Fruit fly (Drosophila melanogaster) whole organism, adult: ENCODE data around the gene CG43072.

ENCODE experiments used
- CG11617 ChIP-seq: fragments of 200-800 bp; sonication (Bioruptor generic); optimal IDR thresholded peaks from 2 replicates; lab custom pipeline; 2017; ENCODE audit warnings: mild to moderate bottlenecking, missing biosample characterization, missing genetic modification reagents, missing genetic modification characterization
- CG12768 ChIP-seq: fragments of 200-800 bp; sonication (Bioruptor generic); optimal IDR thresholded peaks from 2 replicates; lab custom pipeline; 2017; ENCODE audit warnings: missing biosample characterization, missing genetic modification characterization, mild to moderate bottlenecking, moderate library complexity, missing genetic modification reagents
- CG14711 ChIP-seq: fragments of 200-800 bp; sonication (Bioruptor generic); optimal IDR thresholded peaks from 2 replicates; lab custom pipeline; 2018; ENCODE audit warnings: missing biosample characterization, mild to moderate bottlenecking, missing genetic modification characterization, moderate library complexity
- CG1620 ChIP-seq: fragments of 200-800 bp; sonication (Bioruptor generic); optimal IDR thresholded peaks from 2 replicates; lab custom pipeline; 2016; ENCODE audit warnings: missing biosample characterization, missing genetic modification characterization
- CG33017 ChIP-seq: fragments of 200-800 bp; sonication (Bioruptor generic); optimal IDR thresholded peaks from 2 replicates; lab custom pipeline; 2018; ENCODE audit warnings: missing biosample characterization, mild to moderate bottlenecking, missing genetic modification characterization, moderate library complexity
- CG5204 ChIP-seq: fragments of 200-800 bp; sonication (Bioruptor generic); optimal IDR thresholded peaks from 2 replicates; lab custom pipeline; 2016; ENCODE audit warnings: missing biosample characterization, missing genetic modification characterization
- CG7045 ChIP-seq: fragments of 200-800 bp; sonication (Bioruptor generic); optimal IDR thresholded peaks from 2 replicates; lab custom pipeline; 2017; ENCODE audit warnings: missing biosample characterization, mild to moderate bottlenecking, missing genetic modification characterization
- CG7101 ChIP-seq: fragments of 200-800 bp; sonication (Bioruptor generic); optimal IDR thresholded peaks from 2 replicates; lab custom pipeline; 2018; ENCODE audit warnings: missing biosample characterization, mild to moderate bottlenecking, missing genetic modification characterization, moderate library complexity
- Clk ChIP-seq: fragments of 200-800 bp; sonication (Bioruptor generic); optimal IDR thresholded peaks from 2 replicates; lab custom pipeline; 2017; ENCODE audit warnings: missing biosample characterization, missing genetic modification characterization
- Crg-1 ChIP-seq: fragments of 200-800 bp; sonication (Bioruptor generic); optimal IDR thresholded peaks from 2 replicates; lab custom pipeline; 2016; ENCODE audit warnings: missing biosample characterization, missing genetic modification characterization
- Hr96 ChIP-seq: fragments of 200-800 bp; sonication (Bioruptor generic); optimal IDR thresholded peaks from 2 replicates; lab custom pipeline; 2016; ENCODE audit warnings: missing biosample characterization, missing genetic modification characterization
- Mnt ChIP-seq: fragments of 200-800 bp; sonication (Bioruptor generic); optimal IDR thresholded peaks from 2 replicates; lab custom pipeline; 2016; ENCODE audit warnings: missing biosample characterization, mild to moderate bottlenecking, missing genetic modification characterization
- bab1 ChIP-seq: fragments of 200-800 bp; sonication (Bioruptor generic); optimal IDR thresholded peaks from 3 replicates; lab custom pipeline; 2019; ENCODE audit warnings: missing biosample characterization, mild to moderate bottlenecking, missing genetic modification characterization, moderate library complexity
- cic ChIP-seq: fragments of 200-800 bp; sonication (Bioruptor generic); optimal IDR thresholded peaks from 2 replicates; lab custom pipeline; 2017; ENCODE audit warnings: missing biosample characterization, mild to moderate bottlenecking, missing genetic modification characterization, moderate library complexity
- cnc ChIP-seq, 2 experiments: fragments of >200 bp; optimal IDR thresholded peaks; 2 replicates each; lab custom pipeline; 2017
- kay ChIP-seq: fragments of 200-800 bp; sonication (Bioruptor generic); peaks from one replicate; lab custom pipeline; 2016; ENCODE audit warnings: missing biosample characterization, missing genetic modification characterization, borderline replicate concordance
- ovo ChIP-seq: fragments of 200-800 bp; sonication (Bioruptor generic); optimal IDR thresholded peaks from 2 replicates; lab custom pipeline; 2016; ENCODE audit warnings: missing biosample characterization, missing genetic modification characterization
- pad ChIP-seq: fragments of 200-800 bp; sonication (Bioruptor generic); optimal IDR thresholded peaks from 3 replicates; lab custom pipeline; 2017; ENCODE audit warnings: missing biosample characterization, missing genetic modification characterization, mild to moderate bottlenecking, moderate library complexity, missing genetic modification reagents
- tj ChIP-seq: fragments of 200-800 bp; sonication (Bioruptor generic); optimal IDR thresholded peaks from 3 replicates; lab custom pipeline; 2017; ENCODE audit warnings: missing biosample characterization, mild to moderate bottlenecking, missing genetic modification characterization, moderate library complexity
- toe ChIP-seq: fragments of 200-800 bp; sonication (Bioruptor generic); optimal IDR thresholded peaks from 2 replicates; lab custom pipeline; 2016; ENCODE audit warnings: missing biosample characterization, missing genetic modification characterization

CG43072 gene

DNA sequence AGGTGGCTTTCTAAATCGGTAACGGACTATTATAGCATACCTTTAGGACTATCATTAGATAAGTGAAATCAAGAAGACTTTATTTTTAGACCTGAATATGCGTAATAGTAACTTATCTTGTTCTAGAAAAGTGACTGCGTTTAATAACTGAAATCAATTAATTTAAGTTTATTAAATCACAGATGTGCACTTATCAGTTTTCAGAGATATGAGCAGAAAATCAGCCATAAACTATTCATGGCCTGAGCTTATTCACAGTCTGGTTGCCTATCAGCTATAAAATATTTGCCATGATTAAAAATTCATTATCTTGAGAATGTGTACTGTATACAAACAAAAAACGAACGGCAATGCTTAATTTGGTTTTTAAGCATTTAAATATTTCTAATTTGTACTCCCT lies 3.8 kb downstream of the CG43072 start:
- TF ChIP-seq CG1620 (GFP tag; lab: Kevin White, UChicago) (no peak), CG11617 (GFP tag; lab: Kevin White, UChicago) (no peak), Crg-1 (no peak), CG7045 (GFP tag; lab: Kevin White, UChicago) (no peak), Hr96 (GFP tag; lab: Kevin White, UChicago) (no peak)

DNA sequence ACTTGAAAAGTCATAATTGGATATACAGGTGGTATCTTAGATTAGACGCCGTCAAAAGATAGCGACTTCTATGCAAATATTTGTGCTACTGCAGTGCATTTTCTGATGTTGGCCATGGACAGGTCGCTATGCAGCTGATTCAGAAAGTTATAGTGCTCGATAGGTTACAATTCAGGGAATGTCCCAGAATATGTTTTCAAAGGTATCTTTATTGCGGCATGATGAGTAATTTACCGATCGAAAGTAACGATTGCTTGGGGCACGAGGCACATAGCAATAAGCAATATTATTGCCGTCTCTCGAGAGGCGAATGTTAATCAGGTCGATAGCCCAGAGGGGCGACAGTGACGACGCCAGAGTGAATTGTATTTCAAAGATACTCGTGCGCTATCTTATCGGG lies 4.4 kb downstream of the CG43072 start:
- TF ChIP-seq CG33017 (tag; lab: Kevin White, UChicago) (no peak), Hr96 (GFP tag; lab: Kevin White, UChicago) (no peak), CG11617 (GFP tag; lab: Kevin White, UChicago) (peak; percentile 22), CG12768 (GFP tag; lab: Kevin White, UChicago) (peak; percentile 20), pad (GFP tag; lab: Kevin White, UChicago) (no peak)

DNA sequence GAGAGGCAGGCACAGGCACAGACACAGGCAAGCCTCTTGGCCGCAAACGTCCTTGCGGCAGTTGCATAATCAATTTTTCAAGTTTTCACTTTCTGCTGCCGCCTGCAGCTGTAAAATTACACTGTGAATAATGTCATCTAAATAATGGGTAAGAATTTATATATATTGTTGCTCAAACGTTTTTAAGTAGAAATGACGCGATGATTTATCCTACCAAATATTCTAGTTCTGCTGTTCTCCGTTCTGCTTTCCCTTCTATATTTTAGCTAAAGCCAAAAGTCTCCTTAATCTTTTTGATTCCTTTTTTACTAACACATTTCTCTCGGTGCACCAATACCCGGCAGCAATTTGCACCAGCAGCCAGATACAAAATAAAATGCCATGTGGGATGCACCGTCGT lies 14.8 kb downstream of the CG43072 start:
- TF ChIP-seq cnc (optimal IDR thresholded peaks at IDR 0.05; lab: Kevin White, UChicago) (no peak), CG12768 (GFP tag; lab: Kevin White, UChicago) (no peak), toe (GFP tag; lab: Kevin White, UChicago) (peak; percentile 5), CG1620 (GFP tag; lab: Kevin White, UChicago) (no peak), CG33017 (tag; lab: Kevin White, UChicago) (no peak), CG5204 (GFP tag; lab: Kevin White, UChicago) (peak; percentile 49), Clk (GFP tag; lab: Kevin White, UChicago) (no peak), CG14711 (tag; lab: Kevin White, UChicago) (no peak), ovo (GFP tag; lab: Kevin White, UChicago) (no peak), cic (GFP tag; lab: Kevin White, UChicago) (no peak), CG11617 (GFP tag; lab: Kevin White, UChicago) (no peak), Mnt (no peak), kay (no peak), Hr96 (GFP tag; lab: Kevin White, UChicago) (no peak), CG7101 (no peak)

DNA sequence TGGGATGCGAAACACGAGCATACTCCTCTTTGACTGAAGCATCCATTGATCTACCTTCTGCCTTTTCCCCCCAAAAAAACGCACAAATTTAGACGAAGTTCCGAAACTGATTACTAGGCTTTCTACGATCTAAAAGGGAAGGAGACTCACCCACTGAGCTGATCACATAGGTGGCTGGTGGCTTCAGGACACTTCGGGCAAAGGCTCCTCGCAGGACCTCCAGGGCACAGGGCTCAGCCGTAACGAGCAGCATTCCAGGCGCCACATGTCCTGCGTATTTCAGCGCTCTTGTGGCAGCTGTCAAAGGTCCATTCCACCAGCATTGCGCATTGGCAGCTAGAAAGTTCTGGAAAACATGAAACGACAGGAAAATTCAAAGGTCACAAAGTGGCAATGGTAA lies 23.2 kb downstream of the CG43072 start, which contains the start of gene CG33285:
Gene CG33285 (minus strand): TSS at position 101 of the 400 bp plus-strand sequence.
- no peak for TF ChIP-seq Crg-1
- no peak for TF ChIP-seq cnc (optimal IDR thresholded peaks at IDR 0.05; lab: Kevin White, UChicago)
- no peak for TF ChIP-seq bab1 (GFP tag; lab: Kevin White, UChicago)
- no peak for TF ChIP-seq CG33017 (tag; lab: Kevin White, UChicago)
- TF ChIP-seq Hr96 (GFP tag; lab: Kevin White, UChicago): no peak
- TF ChIP-seq cic (GFP tag; lab: Kevin White, UChicago): no peak
- no peak for TF ChIP-seq ovo (GFP tag; lab: Kevin White, UChicago)
- no peak for TF ChIP-seq toe (GFP tag; lab: Kevin White, UChicago)
- no peak for TF ChIP-seq CG5204 (GFP tag; lab: Kevin White, UChicago)
- no peak for TF ChIP-seq CG14711 (tag; lab: Kevin White, UChicago)

DNA sequence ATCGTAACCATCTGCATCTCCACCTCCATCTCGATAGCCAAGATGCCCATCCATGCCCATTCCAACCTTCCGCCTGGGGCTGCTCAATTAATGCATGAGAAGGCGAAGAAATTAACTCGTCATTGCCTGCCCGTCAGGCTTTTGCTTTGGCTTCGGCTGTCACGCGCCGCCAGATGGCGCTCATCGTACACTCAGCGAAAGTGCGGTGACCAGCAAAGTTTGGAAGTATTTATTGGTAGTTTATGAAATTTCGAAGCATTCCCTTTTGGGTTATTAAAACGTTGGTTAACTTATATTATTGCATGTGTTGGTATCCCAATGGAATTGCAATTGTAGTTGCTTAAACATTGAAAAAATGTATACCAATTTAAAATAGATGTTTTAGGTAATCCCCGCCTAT lies 24.6 kb downstream of the CG43072 start:
- no peak for TF ChIP-seq CG14711 (tag; lab: Kevin White, UChicago)
- TF ChIP-seq CG7045 (GFP tag; lab: Kevin White, UChicago): no peak
- no peak for TF ChIP-seq CG11617 (GFP tag; lab: Kevin White, UChicago)
- TF ChIP-seq CG12768 (GFP tag; lab: Kevin White, UChicago): no peak
- no peak for TF ChIP-seq tj (GFP tag; lab: Kevin White, UChicago)
- no peak for TF ChIP-seq pad (GFP tag; lab: Kevin White, UChicago)
- TF ChIP-seq CG1620 (GFP tag; lab: Kevin White, UChicago): no peak
- no peak for TF ChIP-seq Hr96 (GFP tag; lab: Kevin White, UChicago)
- TF ChIP-seq CG7101: no peak
- no peak for TF ChIP-seq Mnt
- TF ChIP-seq bab1 (GFP tag; lab: Kevin White, UChicago): no peak

DNA sequence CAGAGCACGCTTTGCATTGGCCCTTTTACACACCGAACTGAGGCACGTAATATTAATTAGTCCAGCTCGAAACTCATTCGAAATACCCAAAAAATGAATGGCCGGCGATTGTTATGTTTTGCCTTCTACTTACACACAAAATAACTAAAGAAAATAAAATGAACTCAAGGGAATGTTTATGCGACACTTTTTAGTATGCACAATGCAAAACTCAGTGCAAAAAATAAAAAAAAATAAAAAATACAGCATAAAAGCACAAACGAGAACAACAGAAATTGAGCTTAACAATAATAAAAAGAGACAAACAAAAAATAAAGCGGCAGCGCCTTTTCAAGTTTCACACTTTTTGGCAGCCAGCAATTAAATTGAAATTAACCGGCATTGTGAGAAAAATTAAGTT lies 31.7 kb downstream of the CG43072 start:
- TF ChIP-seq CG1620 (GFP tag; lab: Kevin White, UChicago) (no peak), tj (GFP tag; lab: Kevin White, UChicago) (peak; percentile 74)

DNA sequence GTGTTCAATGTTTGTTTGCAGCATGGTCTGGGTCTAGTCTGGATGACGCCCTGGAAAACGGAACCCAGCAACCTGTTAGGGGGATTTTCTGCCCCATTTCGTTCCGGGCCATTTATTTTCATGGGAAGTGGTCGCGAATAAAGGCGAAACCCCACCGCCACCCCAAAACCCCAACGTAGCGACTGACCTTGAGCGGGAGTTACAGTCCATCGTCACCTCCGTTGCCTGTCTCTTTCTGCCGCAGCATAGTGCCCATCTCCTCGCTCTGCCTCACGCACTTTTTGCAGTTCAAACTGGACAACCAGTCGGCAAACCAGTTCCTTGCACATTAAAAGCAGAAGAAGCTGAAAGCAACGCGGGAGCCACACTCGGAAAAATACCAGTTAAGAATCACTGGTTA lies 33.0 kb downstream of the CG43072 start:
- TF ChIP-seq Clk (GFP tag; lab: Kevin White, UChicago): no peak
- TF ChIP-seq CG11617 (GFP tag; lab: Kevin White, UChicago): no peak
- TF ChIP-seq CG7045 (GFP tag; lab: Kevin White, UChicago): no peak
- TF ChIP-seq cic (GFP tag; lab: Kevin White, UChicago): no peak
- no peak for TF ChIP-seq pad (GFP tag; lab: Kevin White, UChicago)
- TF ChIP-seq toe (GFP tag; lab: Kevin White, UChicago): no peak
- TF ChIP-seq Hr96 (GFP tag; lab: Kevin White, UChicago): no peak
- TF ChIP-seq CG14711 (tag; lab: Kevin White, UChicago): no peak
